Fruit fly (Drosophila melanogaster): Measurements from ENCODE around the gene sesB.
A peak's percentile ranks its signal among the peaks of the same experiment; 100 is the strongest.

sesB gene

dm6 chrX:10786443-10787097 lies at the start of gene sesB, which contains the start of gene Ant2:
sesB (minus strand) TSS chrX:10786958.
Ant2 (minus strand) TSS chrX:10786907.
- TF ChIP-seq bab1 (GFP tag; optimal IDR thresholded peaks at IDR 0.05) = peak; percentile 32
- TF ChIP-seq CG1620 (GFP tag; optimal IDR thresholded peaks at IDR 0.05) = peak; percentile 34
- peak; percentile 33 for TF ChIP-seq CG33017 (tag; optimal IDR thresholded peaks at IDR 0.05)
- no peak for TF ChIP-seq CG5204 (GFP tag; optimal IDR thresholded peaks at IDR 0.05)
- peak; percentile 61 for TF ChIP-seq Mnt (GFP tag; optimal IDR thresholded peaks at IDR 0.05)
- no peak for TF ChIP-seq tj (GFP tag; optimal IDR thresholded peaks at IDR 0.05)
- TF ChIP-seq cic (GFP tag; optimal IDR thresholded peaks at IDR 0.05) = no peak
- TF ChIP-seq ovo (GFP tag; optimal IDR thresholded peaks at IDR 0.05) = no peak
- no peak for TF ChIP-seq CG12768 (GFP tag; optimal IDR thresholded peaks at IDR 0.05)
- TF ChIP-seq Crg-1 (GFP tag; optimal IDR thresholded peaks at IDR 0.05) = peak; percentile 23
- no peak for TF ChIP-seq CG7045 (GFP tag; optimal IDR thresholded peaks at IDR 0.05)
- TF ChIP-seq toe (GFP tag; optimal IDR thresholded peaks at IDR 0.05) = no peak
- TF ChIP-seq CG11617 (GFP tag; optimal IDR thresholded peaks at IDR 0.05) = peak; percentile 9
- no peak for TF ChIP-seq CG14711 (tag; optimal IDR thresholded peaks at IDR 0.05)
- TF ChIP-seq pad (GFP tag; optimal IDR thresholded peaks at IDR 0.05) = peak; percentile 15

- TF ChIP-seq CG33017 (tag; optimal IDR thresholded peaks at IDR 0.05) (no peak), ovo (GFP tag; optimal IDR thresholded peaks at IDR 0.05) (no peak), cic (GFP tag; optimal IDR thresholded peaks at IDR 0.05) (no peak), toe (GFP tag; optimal IDR thresholded peaks at IDR 0.05) (no peak), CG11617 (GFP tag; optimal IDR thresholded peaks at IDR 0.05) (no peak), CG1620 (GFP tag; optimal IDR thresholded peaks at IDR 0.05) (no peak), bab1 (GFP tag; optimal IDR thresholded peaks at IDR 0.05) (no peak), pad (GFP tag; optimal IDR thresholded peaks at IDR 0.05) (no peak), kay (GFP tag; ENCODE audit: borderline replicate concordance) (no peak), CG5204 (GFP tag; optimal IDR thresholded peaks at IDR 0.05) (no peak), Mnt (GFP tag; optimal IDR thresholded peaks at IDR 0.05) (no peak), CG14711 (tag; optimal IDR thresholded peaks at IDR 0.05) (no peak), Clk (GFP tag; optimal IDR thresholded peaks at IDR 0.05) (no peak), CG12768 (GFP tag; optimal IDR thresholded peaks at IDR 0.05) (no peak), Crg-1 (GFP tag; optimal IDR thresholded peaks at IDR 0.05) (no peak), cnc (optimal IDR thresholded peaks at IDR 0.05) (no peak), Hr96 (GFP tag; optimal IDR thresholded peaks at IDR 0.05) (no peak), tj (GFP tag; optimal IDR thresholded peaks at IDR 0.05) (no peak)
Measured at dm6 chrX:10835631-10836030, 48.9 kb upstream of the sesB start.

- TF ChIP-seq cic (GFP tag; optimal IDR thresholded peaks at IDR 0.05) = no peak
- TF ChIP-seq ovo (GFP tag; optimal IDR thresholded peaks at IDR 0.05) = peak; percentile 77
- peak; percentile 62 for TF ChIP-seq Mnt (GFP tag; optimal IDR thresholded peaks at IDR 0.05)
- TF ChIP-seq Crg-1 (GFP tag; optimal IDR thresholded peaks at IDR 0.05) = peak; percentile 58
- no peak for TF ChIP-seq kay (GFP tag; ENCODE audit: borderline replicate concordance)
- peak; percentile 37 for TF ChIP-seq toe (GFP tag; optimal IDR thresholded peaks at IDR 0.05)
- TF ChIP-seq tj (GFP tag; optimal IDR thresholded peaks at IDR 0.05) = peak; percentile 77
- no peak for TF ChIP-seq cnc (optimal IDR thresholded peaks at IDR 0.05)
- TF ChIP-seq pad (GFP tag; optimal IDR thresholded peaks at IDR 0.05) = peak; percentile 57
- no peak for TF ChIP-seq CG12768 (GFP tag; optimal IDR thresholded peaks at IDR 0.05)
- TF ChIP-seq CG1620 (GFP tag; optimal IDR thresholded peaks at IDR 0.05) = peak; percentile 86
- TF ChIP-seq bab1 (GFP tag; optimal IDR thresholded peaks at IDR 0.05) = peak; percentile 78
- TF ChIP-seq CG11617 (GFP tag; optimal IDR thresholded peaks at IDR 0.05) = peak; percentile 20
- TF ChIP-seq Hr96 (GFP tag; optimal IDR thresholded peaks at IDR 0.05) = peak; percentile 69
- peak; percentile 67 for TF ChIP-seq CG7101 (tag; optimal IDR thresholded peaks at IDR 0.05)
- TF ChIP-seq CG14711 (tag; optimal IDR thresholded peaks at IDR 0.05) = peak; percentile 37
- TF ChIP-seq CG5204 (GFP tag; optimal IDR thresholded peaks at IDR 0.05) = peak; percentile 29
- TF ChIP-seq CG33017 (tag; optimal IDR thresholded peaks at IDR 0.05) = no peak
- TF ChIP-seq CG7045 (GFP tag; optimal IDR thresholded peaks at IDR 0.05) = no peak
- no peak for TF ChIP-seq Clk (GFP tag; optimal IDR thresholded peaks at IDR 0.05)
Measured at dm6 chrX:10832369-10832768, 45.6 kb upstream of the sesB start.

- TF ChIP-seq Hr96 (GFP tag; optimal IDR thresholded peaks at IDR 0.05) (no peak), cnc (optimal IDR thresholded peaks at IDR 0.05) (no peak), CG7045 (GFP tag; optimal IDR thresholded peaks at IDR 0.05) (no peak), cic (GFP tag; optimal IDR thresholded peaks at IDR 0.05) (no peak)
Measured at dm6 chrX:10827301-10827700, 40.5 kb upstream of the sesB start.

- TF ChIP-seq Clk (GFP tag; optimal IDR thresholded peaks at IDR 0.05) (no peak), CG14711 (tag; optimal IDR thresholded peaks at IDR 0.05) (no peak), Hr96 (GFP tag; optimal IDR thresholded peaks at IDR 0.05) (no peak), kay (GFP tag; ENCODE audit: borderline replicate concordance) (no peak), Crg-1 (GFP tag; optimal IDR thresholded peaks at IDR 0.05) (no peak), CG7045 (GFP tag; optimal IDR thresholded peaks at IDR 0.05) (no peak)
Measured at dm6 chrX:10825349-10826129, 38.8 kb upstream of the sesB start.

dm6 chrX:10824227-10824702 lies 37.5 kb upstream of the sesB start, which contains the start of gene Imp:
Imp (minus strand) TSS chrX:10824277.
- no peak for TF ChIP-seq CG14711 (tag; optimal IDR thresholded peaks at IDR 0.05)
- TF ChIP-seq CG11617 (GFP tag; optimal IDR thresholded peaks at IDR 0.05) = no peak
- no peak for TF ChIP-seq ovo (GFP tag; optimal IDR thresholded peaks at IDR 0.05)
- no peak for TF ChIP-seq Hr96 (GFP tag; optimal IDR thresholded peaks at IDR 0.05)
- no peak for TF ChIP-seq Crg-1 (GFP tag; optimal IDR thresholded peaks at IDR 0.05)
- no peak for TF ChIP-seq CG7045 (GFP tag; optimal IDR thresholded peaks at IDR 0.05)
- TF ChIP-seq CG1620 (GFP tag; optimal IDR thresholded peaks at IDR 0.05) = no peak
- TF ChIP-seq bab1 (GFP tag; optimal IDR thresholded peaks at IDR 0.05) = no peak
- no peak for TF ChIP-seq pad (GFP tag; optimal IDR thresholded peaks at IDR 0.05)
- TF ChIP-seq toe (GFP tag; optimal IDR thresholded peaks at IDR 0.05) = no peak
- no peak for TF ChIP-seq CG7101 (tag; optimal IDR thresholded peaks at IDR 0.05)
